Worm (Caenorhabditis elegans): ENCODE data around the gene F41E6.12.

DNA sequence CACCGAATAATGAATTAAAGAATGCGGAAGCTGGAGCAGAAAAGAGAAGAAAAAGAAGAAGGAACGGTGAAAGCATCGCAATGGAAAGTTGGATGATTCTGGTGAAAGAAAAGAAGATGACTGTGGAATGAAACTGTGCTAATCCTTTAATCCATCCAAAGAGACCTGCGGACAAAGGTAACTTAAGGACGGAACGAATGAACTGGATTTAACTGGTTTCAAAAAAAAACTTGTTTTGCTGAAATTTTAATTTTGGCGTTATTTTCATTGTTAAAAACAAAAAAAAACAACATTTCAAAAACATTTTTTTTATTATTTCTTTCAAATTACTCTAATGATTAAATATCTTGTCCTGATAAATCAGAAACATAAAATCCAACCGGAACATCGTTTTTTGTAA lies 8.0 kb upstream of the F41E6.12 start, which contains the start of gene grl-12:
- TF ChIP-seq elt-2 (tag; optimal IDR thresholded peaks at IDR 0.05): no peak
- no peak for TF ChIP-seq rnt-1 (tag; optimal IDR thresholded peaks at IDR 0.05)
- no peak for TF ChIP-seq hlh-15 (tag; optimal IDR thresholded peaks at IDR 0.05)
- no peak for TF ChIP-seq npax-4 (tag; optimal IDR thresholded peaks at IDR 0.05)
